Worm (Caenorhabditis elegans) whole organism, midembryonic: ENCODE results near the gene attf-2.

Experiments
- T22C8.4 ChIP-seq: fragments of 200-800 bp; sonication (Bioruptor generic); IDR thresholded peaks from 2 replicates; pipeline ENCODE4 v1.3.6; 2022; ENCODE audit warnings: missing genetic modification characterization, missing compliant biosample characterization
- cog-1 ChIP-seq: sonication (generic microtip); optimal IDR thresholded peaks from 2 replicates; lab custom pipeline; 2016; ENCODE audit warnings: missing genetic modification characterization, missing compliant biosample characterization
- flt-1 ChIP-seq: fragments of 200-800 bp; sonication (Bioruptor generic); IDR thresholded peaks from 2 replicates; pipeline ENCODE4 v1.3.6; 2022; ENCODE audit warnings: missing genetic modification characterization, missing compliant biosample characterization
- klf-2 ChIP-seq: fragments of 200-800 bp; sonication (Bioruptor generic); conservative IDR thresholded peaks from 2 replicates; pipeline ENCODE4 v1.3.6; 2022; ENCODE audit warnings: missing genetic modification reagents, missing genetic modification characterization, missing compliant biosample characterization
- med-1 ChIP-seq: sonication (generic microtip); optimal IDR thresholded peaks from 2 replicates; lab custom pipeline; 2017; ENCODE audit warnings: missing genetic modification characterization, mild to moderate bottlenecking, missing compliant biosample characterization, antibody characterized with exemption, missing genetic modification reagents; ENCODE audit not compliant: insufficient read depth
- ref-1 ChIP-seq: fragments of 200-800 bp; sonication (Bioruptor generic); conservative IDR thresholded peaks from 2 replicates; pipeline ENCODE4 v1.3.6; 2022; ENCODE audit warnings: missing genetic modification reagents, missing genetic modification characterization, missing compliant biosample characterization
- tab-1 ChIP-seq: fragments of 200-800 bp; sonication (Bioruptor generic); IDR thresholded peaks from 2 replicates; pipeline ENCODE4 v1.3.6; 2022; ENCODE audit warnings: missing genetic modification characterization, missing compliant biosample characterization
- ztf-23 ChIP-seq: fragments of 200-800 bp; sonication (Bioruptor generic); IDR thresholded peaks from 2 replicates; pipeline ENCODE4 v1.3.6; 2022; ENCODE audit warnings: missing genetic modification reagents, missing genetic modification characterization, missing compliant biosample characterization
- ztf-29 ChIP-seq: fragments of 200-800 bp; sonication (Bioruptor generic); IDR thresholded peaks from 2 replicates; pipeline ENCODE4 v1.3.6; 2022; ENCODE audit warnings: missing genetic modification reagents, missing genetic modification characterization, missing compliant biosample characterization

attf-2 gene

ce11 chrV:7196037-7196436 is at the start of gene attf-2:
Gene attf-2, minus strand, starts transcription at chrV:7196137.
- TF ChIP-seq flt-1 (GFP tag; lab: Robert Waterston, UW) = no peak
- no peak for TF ChIP-seq ref-1 (GFP tag; lab: Robert Waterston, UW)
- TF ChIP-seq tab-1 (GFP tag; lab: Robert Waterston, UW) = no peak
- TF ChIP-seq T22C8.4 (GFP tag; lab: Robert Waterston, UW) = no peak
- no peak for TF ChIP-seq klf-2
- TF ChIP-seq cog-1 (tag; lab: Kevin White, UChicago) = no peak
- no peak for TF ChIP-seq ztf-23 (GFP tag; lab: Robert Waterston, UW)
- TF ChIP-seq med-1 = no peak
- TF ChIP-seq ztf-29 (GFP tag; lab: Robert Waterston, UW) = no peak

ce11 chrV:7239471-7239870 is 43.5 kb upstream of the attf-2 start, which contains the start of gene C05C8.1:
Gene C05C8.1, plus strand, starts transcription at chrV:7239771.
- TF ChIP-seq med-1 (no peak), tab-1 (GFP tag; lab: Robert Waterston, UW) (no peak), ztf-23 (GFP tag; lab: Robert Waterston, UW) (no peak), ztf-29 (GFP tag; lab: Robert Waterston, UW) (no peak), cog-1 (tag; lab: Kevin White, UChicago) (no peak), flt-1 (GFP tag; lab: Robert Waterston, UW) (no peak), klf-2 (no peak), T22C8.4 (GFP tag; lab: Robert Waterston, UW) (no peak), ref-1 (GFP tag; lab: Robert Waterston, UW) (no peak)

ce11 chrV:7237133-7237532 is 41.2 kb upstream of the attf-2 start, which contains the start of gene hyls-1:
Gene hyls-1, plus strand, starts transcription at chrV:7237381.
- TF ChIP-seq ref-1 (GFP tag; lab: Robert Waterston, UW) (no peak), flt-1 (GFP tag; lab: Robert Waterston, UW) (0 out of 2 replicates have a peak, but pooled peaks have one; percentile 45), med-1 (no peak), tab-1 (GFP tag; lab: Robert Waterston, UW) (no peak), klf-2 (no peak), ztf-23 (GFP tag; lab: Robert Waterston, UW) (0 out of 2 replicates have a peak, but pooled peaks have one; percentile 56), cog-1 (tag; lab: Kevin White, UChicago) (peak; percentile 78), T22C8.4 (GFP tag; lab: Robert Waterston, UW) (no peak), ztf-29 (GFP tag; lab: Robert Waterston, UW) (no peak)

ce11 chrV:7237094-7237132 is 41.0 kb upstream of the attf-2 start, which contains the start of gene hpo-9:
Gene hpo-9, minus strand, starts transcription at chrV:7237130.
- TF ChIP-seq T22C8.4 (GFP tag; lab: Robert Waterston, UW) (no peak), flt-1 (GFP tag; lab: Robert Waterston, UW) (no peak), cog-1 (tag; lab: Kevin White, UChicago) (no peak), ztf-23 (GFP tag; lab: Robert Waterston, UW) (no peak)

- TF ChIP-seq ztf-23 (GFP tag; lab: Robert Waterston, UW) (no peak), ref-1 (GFP tag; lab: Robert Waterston, UW) (no peak), cog-1 (tag; lab: Kevin White, UChicago) (no peak)
Observed at ce11 chrV:7236694-7237093, 40.8 kb upstream of the attf-2 start.

ce11 chrV:7234726-7235125 is 38.8 kb upstream of the attf-2 start, which contains the start of gene C05C8.5:
Gene C05C8.5, minus strand, starts transcription at chrV:7234826.
- no peak for TF ChIP-seq klf-2
- TF ChIP-seq ztf-23 (GFP tag; lab: Robert Waterston, UW) = no peak
- TF ChIP-seq ref-1 (GFP tag; lab: Robert Waterston, UW) = no peak
- no peak for TF ChIP-seq ztf-29 (GFP tag; lab: Robert Waterston, UW)
- TF ChIP-seq med-1 = no peak
- TF ChIP-seq cog-1 (tag; lab: Kevin White, UChicago) = no peak

- TF ChIP-seq ztf-23 (GFP tag; lab: Robert Waterston, UW) = no peak
- no peak for TF ChIP-seq tab-1 (GFP tag; lab: Robert Waterston, UW)
- no peak for TF ChIP-seq cog-1 (tag; lab: Kevin White, UChicago)
- no peak for TF ChIP-seq med-1
- no peak for TF ChIP-seq T22C8.4 (GFP tag; lab: Robert Waterston, UW)
- no peak for TF ChIP-seq flt-1 (GFP tag; lab: Robert Waterston, UW)
- no peak for TF ChIP-seq ztf-29 (GFP tag; lab: Robert Waterston, UW)
- TF ChIP-seq ref-1 (GFP tag; lab: Robert Waterston, UW) = no peak
- no peak for TF ChIP-seq klf-2
Observed at ce11 chrV:7231524-7231923, 35.6 kb upstream of the attf-2 start.

- TF ChIP-seq med-1 (peak; percentile 95), flt-1 (GFP tag; lab: Robert Waterston, UW) (peak; percentile 94), ztf-23 (GFP tag; lab: Robert Waterston, UW) (peak; percentile 94), cog-1 (tag; lab: Kevin White, UChicago) (no peak), ref-1 (GFP tag; lab: Robert Waterston, UW) (peak; percentile 60; the same call in 1 of the 2 replicates), T22C8.4 (GFP tag; lab: Robert Waterston, UW) (peak; percentile 72), ztf-29 (GFP tag; lab: Robert Waterston, UW) (peak; percentile 78), tab-1 (GFP tag; lab: Robert Waterston, UW) (peak; percentile 90), klf-2 (peak; percentile 82)
Observed at ce11 chrV:7230847-7231246, 34.9 kb upstream of the attf-2 start, which contains the start of the genes gei-6 and krr-1. Gene gei-6, minus strand, starts transcription at chrV:7230848. Gene krr-1, plus strand, starts transcription at chrV:7231190.

- TF ChIP-seq ref-1 (GFP tag; lab: Robert Waterston, UW) = no peak
- no peak for TF ChIP-seq cog-1 (tag; lab: Kevin White, UChicago)
- TF ChIP-seq T22C8.4 (GFP tag; lab: Robert Waterston, UW) = no peak
- TF ChIP-seq klf-2 = no peak
- TF ChIP-seq med-1 = no peak
- no peak for TF ChIP-seq flt-1 (GFP tag; lab: Robert Waterston, UW)
- no peak for TF ChIP-seq ztf-29 (GFP tag; lab: Robert Waterston, UW)
- no peak for TF ChIP-seq tab-1 (GFP tag; lab: Robert Waterston, UW)
- no peak for TF ChIP-seq ztf-23 (GFP tag; lab: Robert Waterston, UW)
Observed at ce11 chrV:7225894-7226293, 30.0 kb upstream of the attf-2 start.

- TF ChIP-seq ztf-29 (GFP tag; lab: Robert Waterston, UW) = no peak
- no peak for TF ChIP-seq flt-1 (GFP tag; lab: Robert Waterston, UW)
- TF ChIP-seq med-1 = no peak
- TF ChIP-seq tab-1 (GFP tag; lab: Robert Waterston, UW) = no peak
- TF ChIP-seq klf-2 = no peak
- no peak for TF ChIP-seq T22C8.4 (GFP tag; lab: Robert Waterston, UW)
- TF ChIP-seq ztf-23 (GFP tag; lab: Robert Waterston, UW) = no peak
- no peak for TF ChIP-seq cog-1 (tag; lab: Kevin White, UChicago)
Observed at ce11 chrV:7224947-7225346, 29.0 kb upstream of the attf-2 start, which contains the start of gene fkb-3. Gene fkb-3, plus strand, starts transcription at chrV:7225223.
